Worm (Caenorhabditis elegans): ENCODE data around the gene lys-1.

ce11 chrV:10289743-10290142 lies 12.0 kb downstream of the lys-1 start, which contains the start of gene B0024.15:
- TF ChIP-seq nhr-12 (tag; optimal IDR thresholded peaks at IDR 0.05) (no peak), nhr-28 (tag; optimal IDR thresholded peaks at IDR 0.05) (no peak), ces-1 (GFP tag; optimal IDR thresholded peaks at IDR 0.05) (no peak), nhr-11 (tag; optimal IDR thresholded peaks at IDR 0.05) (no peak), fos-1 (tag; optimal IDR thresholded peaks at IDR 0.05) (no peak), lin-35 (GFP tag; optimal IDR thresholded peaks at IDR 0.05) (no peak), zag-1 (tag; optimal IDR thresholded peaks at IDR 0.05) (no peak)
